Worm (Caenorhabditis elegans) whole organism, late embryonic: ENCODE measurements around the gene pri-1.

Experiments used
- C38D4.7 ChIP-seq: fragments of 200-800 bp; sonication (Bioruptor generic); optimal IDR thresholded peaks from 2 replicates; lab custom pipeline; 2018; ENCODE audit warnings: mild to moderate bottlenecking, missing genetic modification characterization, moderate library complexity, missing compliant biosample characterization
- ceh-31 ChIP-seq: sonication (generic microtip); optimal IDR thresholded peaks from 2 replicates; lab custom pipeline; 2016; ENCODE audit warnings: missing genetic modification characterization, missing compliant biosample characterization
- ets-4 ChIP-seq: sonication (generic microtip); optimal IDR thresholded peaks from 2 replicates; lab custom pipeline; 2016; ENCODE audit warnings: missing genetic modification characterization, missing compliant biosample characterization
- pag-3 ChIP-seq: sonication (generic microtip); optimal IDR thresholded peaks from 2 replicates; lab custom pipeline; 2016; ENCODE audit warnings: missing compliant biosample characterization, missing genetic modification characterization, borderline replicate concordance
- pha-2 ChIP-seq: sonication (generic microtip); optimal IDR thresholded peaks from 2 replicates; lab custom pipeline; 2017; ENCODE audit warnings: mild to moderate bottlenecking, missing genetic modification characterization, missing compliant biosample characterization
- rnt-1 ChIP-seq: sonication (generic microtip); optimal IDR thresholded peaks from 2 replicates; lab custom pipeline; 2016; ENCODE audit warnings: missing genetic modification characterization, missing compliant biosample characterization

ce11 chrIII:9608650-9609049 is 5.4 kb downstream of the pri-1 start, which contains the start of gene clec-161:
- no peak for TF ChIP-seq ets-4 (tag; lab: Kevin White, UChicago)
- TF ChIP-seq ceh-31 (tag; lab: Kevin White, UChicago), result no peak
- TF ChIP-seq rnt-1 (tag; lab: Kevin White, UChicago), result no peak
- no peak for TF ChIP-seq C38D4.7
- TF ChIP-seq pag-3 (tag; lab: Kevin White, UChicago), result no peak
- TF ChIP-seq pha-2 (tag; lab: Kevin White, UChicago), result no peak
